Worm (Caenorhabditis elegans): Measurements from ENCODE around the gene C16E9.1.

ce11 chrX:6958914-6959313 lies 18.9 kb downstream of the C16E9.1 start:
- TF ChIP-seq klf-2 (GFP tag; conservative IDR thresholded peaks at IDR 0.05): no peak
- TF ChIP-seq tab-1 (GFP tag; IDR thresholded peaks at IDR 0.05): no peak
